Fruit fly (Drosophila melanogaster) Kc167 (cell line): ENCODE measurements around the gene CG16779.

ENCODE experiments used
- h ChIP-seq: fragments of >200 bp; optimal IDR thresholded peaks from 3 replicates; lab custom pipeline; 2018; ENCODE audit warnings: missing external identifiers
- psq ChIP-seq: fragments of >200 bp; optimal IDR thresholded peaks from 2 replicates; lab custom pipeline; 2017; ENCODE audit warnings: missing external identifiers
- ttk ChIP-seq: sonication (Bioruptor generic); optimal IDR thresholded peaks from 2 replicates; lab custom pipeline; 2017; ENCODE audit warnings: missing external identifiers

dm6 chr3R:9491065-9491567 is 2.4 kb downstream of the CG16779 start:
- TF ChIP-seq ttk (no peak), psq (no peak), h (no peak)
